Worm (Caenorhabditis elegans): ENCODE measurements around the gene gipc-1.
A peak's percentile ranks its signal among the peaks of the same experiment; 100 is the strongest.

Gene gipc-1

DNA sequence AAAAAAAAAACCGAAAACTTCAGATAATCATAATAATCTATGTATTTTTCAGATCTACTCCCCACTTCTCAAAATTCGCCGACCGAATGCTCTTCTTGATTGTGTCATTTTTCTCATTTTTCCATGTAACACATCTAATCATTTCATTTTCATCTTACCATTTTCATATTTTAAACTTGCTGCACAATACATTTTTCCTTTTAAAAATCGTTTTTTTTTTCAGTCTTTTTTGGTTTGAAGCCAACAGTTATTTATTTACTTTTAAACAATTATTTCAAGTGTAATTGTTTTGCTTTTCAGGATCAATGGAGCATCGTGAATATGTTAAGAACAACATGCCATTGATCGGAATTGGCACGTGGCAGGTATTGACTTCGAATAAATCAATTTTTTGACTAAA lies 11.5 kb upstream of the gipc-1 start, which contains the start of gene C35D10.6:
TSS of gene C35D10.6 (plus strand) at position 301 of the 400 bp plus-strand sequence.
- no peak for TF ChIP-seq lin-39 (tag; optimal IDR thresholded peaks at IDR 0.05)
- no peak for TF ChIP-seq gmeb-1 (tag; optimal IDR thresholded peaks at IDR 0.05)
- no peak for TF ChIP-seq nhr-23 (tag; optimal IDR thresholded peaks at IDR 0.05)
- no peak for TF ChIP-seq zag-1 (tag; optimal IDR thresholded peaks at IDR 0.05)
- TF ChIP-seq elt-1 (tag; optimal IDR thresholded peaks at IDR 0.05): no peak
- TF ChIP-seq nhr-10 (tag; optimal IDR thresholded peaks at IDR 0.05): no peak
- no peak for TF ChIP-seq ztf-1 (GFP tag; conservative IDR thresholded peaks at IDR 0.05)
- no peak for TF ChIP-seq skn-1 (tag; optimal IDR thresholded peaks at IDR 0.05)
- TF ChIP-seq ztf-4 (tag; optimal IDR thresholded peaks at IDR 0.05): no peak
- no peak for TF ChIP-seq elt-3 (tag; optimal IDR thresholded peaks at IDR 0.05)

DNA sequence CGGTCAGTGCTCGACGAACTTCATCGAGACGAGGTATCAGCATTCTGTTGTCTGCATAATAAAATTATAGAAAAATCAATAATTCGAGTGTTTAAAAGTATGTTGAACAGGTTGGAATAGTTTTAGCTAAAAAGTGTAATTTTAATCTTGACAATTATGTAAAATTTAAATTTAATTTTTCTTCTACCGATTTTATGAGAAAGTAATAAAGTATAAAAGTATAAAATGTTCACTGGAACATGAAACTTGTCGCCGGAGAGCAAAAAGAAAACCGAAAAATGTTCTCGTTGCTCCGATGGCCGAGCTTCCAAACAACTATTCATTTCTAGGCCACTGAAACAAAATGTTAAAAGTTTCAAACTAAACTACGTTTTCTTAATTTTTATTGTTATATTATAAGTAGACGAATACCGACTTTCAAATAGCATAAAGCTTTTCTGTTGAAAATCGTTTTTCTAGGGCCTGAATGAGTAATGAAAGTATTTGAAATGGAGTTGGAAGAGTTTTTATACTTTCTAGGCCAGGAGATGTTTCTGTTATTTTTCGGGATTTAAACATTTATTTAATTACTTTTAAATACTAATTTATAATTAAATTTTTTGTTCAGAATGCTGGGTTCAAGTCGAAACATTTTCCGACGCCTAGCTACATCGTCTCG lies 8.7 kb upstream of the gipc-1 start, which contains the start of the genes C35D10.10 and C35D10.5:
TSS of gene C35D10.10 (minus strand) at position 51 of the 658 bp plus-strand sequence.
TSS of gene C35D10.5 (plus strand) at position 608 of the 658 bp plus-strand sequence.
- TF ChIP-seq dmd-4 (tag; optimal IDR thresholded peaks at IDR 0.05) (no peak), mdl-1 (tag; optimal IDR thresholded peaks at IDR 0.05) (no peak), blmp-1 (tag; optimal IDR thresholded peaks at IDR 0.05; ENCODE audit: insufficient read depth) (no peak), lin-13 (GFP tag; optimal IDR thresholded peaks at IDR 0.05) (no peak), unc-55 (GFP tag; optimal IDR thresholded peaks at IDR 0.05) (peak; percentile 33)

ce11 chrIII:4863127-4863526 lies 7.5 kb upstream of the gipc-1 start, which contains the start of gene coq-8:
Gene coq-8, plus strand, starts transcription at chrIII:4863427.
- TF ChIP-seq fos-1 (tag; optimal IDR thresholded peaks at IDR 0.05): no peak
- no peak for TF ChIP-seq R02D3.7 (tag; optimal IDR thresholded peaks at IDR 0.05)
- no peak for TF ChIP-seq sma-9 (GFP tag; optimal IDR thresholded peaks at IDR 0.05)
- TF ChIP-seq sma-9 (tag; optimal IDR thresholded peaks at IDR 0.05): no peak
- TF ChIP-seq lin-39 (tag; optimal IDR thresholded peaks at IDR 0.05): no peak
- no peak for TF ChIP-seq lin-11 (tag; optimal IDR thresholded peaks at IDR 0.05)
- TF ChIP-seq gmeb-1 (tag; optimal IDR thresholded peaks at IDR 0.05): no peak

DNA sequence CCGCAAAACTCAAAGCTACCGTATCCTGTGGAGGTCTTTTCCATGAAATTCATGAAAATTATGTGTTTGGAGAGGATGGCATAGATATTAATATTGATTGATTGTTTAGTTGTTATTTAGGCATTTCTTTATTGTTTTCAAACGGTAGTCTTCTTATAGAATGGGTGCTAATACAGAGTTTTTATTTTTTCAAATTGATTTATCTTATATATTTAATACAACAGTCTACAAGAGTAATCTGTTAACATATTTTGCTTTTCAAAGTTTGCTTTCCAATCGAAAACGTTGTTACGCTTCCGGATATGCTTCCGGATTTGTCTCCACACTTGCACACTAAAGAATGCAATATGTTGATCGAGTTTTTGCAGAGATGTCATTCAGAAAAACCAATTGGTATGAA lies 3.8 kb upstream of the gipc-1 start, which contains the start of gene C35D10.17:
TSS of gene C35D10.17 (plus strand) at position 301 of the 400 bp plus-strand sequence.
- TF ChIP-seq F13H6.1 (tag; optimal IDR thresholded peaks at IDR 0.05) (no peak), mbf-1 (tag; optimal IDR thresholded peaks at IDR 0.05) (no peak), skn-1 (tag; optimal IDR thresholded peaks at IDR 0.05) (no peak), unc-39 (tag; optimal IDR thresholded peaks at IDR 0.05) (no peak), elt-3 (tag; optimal IDR thresholded peaks at IDR 0.05) (no peak), nhr-6 (tag; optimal IDR thresholded peaks at IDR 0.05) (no peak), crh-2 (tag; optimal IDR thresholded peaks at IDR 0.05) (no peak), sma-3 (GFP tag; optimal IDR thresholded peaks at IDR 0.05) (no peak), nhr-77 (tag; optimal IDR thresholded peaks at IDR 0.05) (no peak), sma-9 (GFP tag; optimal IDR thresholded peaks at IDR 0.05) (no peak), sma-9 (tag; optimal IDR thresholded peaks at IDR 0.05) (no peak), ZK546.5 (tag; optimal IDR thresholded peaks at IDR 0.05) (no peak), zag-1 (tag; optimal IDR thresholded peaks at IDR 0.05) (no peak), Y55F3AM.14 (GFP tag; optimal IDR thresholded peaks at IDR 0.05) (no peak), gmeb-1 (tag; optimal IDR thresholded peaks at IDR 0.05) (no peak), mdl-1 (tag; optimal IDR thresholded peaks at IDR 0.05) (no peak), elt-1 (tag; optimal IDR thresholded peaks at IDR 0.05) (no peak), nhr-11 (tag; optimal IDR thresholded peaks at IDR 0.05) (no peak), nhr-12 (tag; optimal IDR thresholded peaks at IDR 0.05) (no peak), dmd-4 (tag; optimal IDR thresholded peaks at IDR 0.05) (no peak)

- TF ChIP-seq ztf-1 (GFP tag; conservative IDR thresholded peaks at IDR 0.05): no peak
- TF ChIP-seq peb-1 (tag; optimal IDR thresholded peaks at IDR 0.05): no peak
- no peak for TF ChIP-seq lin-13 (GFP tag; optimal IDR thresholded peaks at IDR 0.05)
- TF ChIP-seq C34F6.9 (tag; optimal IDR thresholded peaks at IDR 0.05): no peak
- no peak for TF ChIP-seq fos-1 (tag; optimal IDR thresholded peaks at IDR 0.05)
- no peak for TF ChIP-seq ceh-16 (tag; optimal IDR thresholded peaks at IDR 0.05)
- TF ChIP-seq nhr-10 (tag; optimal IDR thresholded peaks at IDR 0.05): no peak
- no peak for TF ChIP-seq dmd-4 (tag; optimal IDR thresholded peaks at IDR 0.05)
- TF ChIP-seq elt-1 (tag; optimal IDR thresholded peaks at IDR 0.05): no peak
- no peak for TF ChIP-seq sem-4 (tag; optimal IDR thresholded peaks at IDR 0.05)
- TF ChIP-seq sma-9 (GFP tag; optimal IDR thresholded peaks at IDR 0.05): no peak
- no peak for TF ChIP-seq sma-9 (tag; optimal IDR thresholded peaks at IDR 0.05)
- no peak for TF ChIP-seq F13H6.1 (tag; optimal IDR thresholded peaks at IDR 0.05)
- no peak for TF ChIP-seq ama-1 (optimal IDR thresholded peaks at IDR 0.05)
These were observed 1.9 kb upstream of the gipc-1 start, which contains the start of the genes msd-4 and C35D10.3 for ce11 chrIII:4868643-4869042. Gene msd-4, minus strand, starts transcription at chrIII:4868743. Gene C35D10.3, plus strand, starts transcription at chrIII:4868921.
